Fruit fly (Drosophila melanogaster) whole organism, embryonic: ENCODE data around the gene Cyp311a1.

Source experiments
- CG10147 ChIP-seq: fragments of 200-800 bp; sonication (Bioruptor generic); optimal IDR thresholded peaks from 2 replicates; lab custom pipeline; 2019; ENCODE audit warnings: missing biosample characterization, mild to moderate bottlenecking, missing genetic modification characterization, moderate library complexity
- CG1024 ChIP-seq: fragments of 200-800 bp; sonication (Bioruptor generic); IDR thresholded peaks from 2 replicates; pipeline ENCODE4 v1.3.6; 2022; ENCODE audit warnings: missing biosample characterization, missing genetic modification characterization
- CG10366 ChIP-seq: fragments of 200-800 bp; sonication (Bioruptor generic); IDR thresholded peaks from 2 replicates; pipeline ENCODE4 v1.3.6; 2022; ENCODE audit warnings: missing biosample characterization, missing genetic modification characterization
- CG10565 ChIP-seq: fragments of 200-800 bp; sonication (Bioruptor generic); optimal IDR thresholded peaks from 3 replicates; lab custom pipeline; 2016; ENCODE audit warnings: missing biosample characterization, mild to moderate bottlenecking, missing genetic modification characterization
- CG11093 ChIP-seq: fragments of 200-800 bp; sonication (Bioruptor generic); IDR thresholded peaks from 3 replicates; pipeline ENCODE4 v1.3.6; 2022; ENCODE audit warnings: missing biosample characterization, missing genetic modification characterization
- CG12769 ChIP-seq: fragments of 200-800 bp; sonication (Bioruptor generic); optimal IDR thresholded peaks from 2 replicates; lab custom pipeline; 2019; ENCODE audit warnings: missing biosample characterization, mild to moderate bottlenecking, missing genetic modification characterization, moderate library complexity
- CG13894 ChIP-seq: fragments of 200-800 bp; sonication (Bioruptor generic); optimal IDR thresholded peaks from 3 replicates; lab custom pipeline; 2018; ENCODE audit warnings: missing biosample characterization, mild to moderate bottlenecking, missing genetic modification characterization, moderate library complexity
- CG15514 ChIP-seq: fragments of 200-800 bp; sonication (Bioruptor generic); optimal IDR thresholded peaks from 3 replicates; lab custom pipeline; 2017; ENCODE audit warnings: missing biosample characterization, missing genetic modification characterization, mild to moderate bottlenecking, moderate library complexity, missing genetic modification reagents
- CG16863 ChIP-seq: fragments of 200-800 bp; sonication (Bioruptor generic); optimal IDR thresholded peaks from 3 replicates; lab custom pipeline; 2016; ENCODE audit warnings: missing biosample characterization, missing genetic modification characterization
- CG17328 ChIP-seq: fragments of 200-800 bp; sonication (Bioruptor generic); IDR thresholded peaks from 2 replicates; pipeline ENCODE4 v1.3.6; 2022; ENCODE audit warnings: missing biosample characterization, missing genetic modification characterization
- CG17385 ChIP-seq: fragments of 200-800 bp; sonication (Bioruptor generic); optimal IDR thresholded peaks from 3 replicates; lab custom pipeline; 2018; ENCODE audit warnings: missing biosample characterization, mild to moderate bottlenecking, missing genetic modification characterization
- CG2678 ChIP-seq: fragments of 200-800 bp; sonication (Bioruptor generic); optimal IDR thresholded peaks from 3 replicates; lab custom pipeline; 2019; ENCODE audit warnings: missing biosample characterization, mild to moderate bottlenecking, missing genetic modification characterization, moderate library complexity
- CG3281 ChIP-seq: fragments of 200-800 bp; sonication (Bioruptor generic); optimal IDR thresholded peaks from 3 replicates; lab custom pipeline; 2017; ENCODE audit warnings: missing biosample characterization, mild to moderate bottlenecking, missing genetic modification characterization
- CG34422 ChIP-seq: fragments of 200-800 bp; sonication (Bioruptor generic); IDR thresholded peaks from 3 replicates; pipeline ENCODE4 v1.3.6; 2022; ENCODE audit warnings: missing biosample characterization, missing genetic modification characterization
- CG4730 ChIP-seq: fragments of 200-800 bp; sonication (Bioruptor generic); IDR thresholded peaks from 2 replicates; pipeline ENCODE4 v1.3.6; 2022; ENCODE audit warnings: missing biosample characterization, missing genetic modification characterization
- CG7357 ChIP-seq: fragments of 200-800 bp; sonication (Bioruptor generic); IDR thresholded peaks from 3 replicates; pipeline ENCODE4 v1.3.6; 2022; ENCODE audit warnings: missing biosample characterization, missing genetic modification characterization
- CG8924 ChIP-seq: fragments of 200-800 bp; optimal IDR thresholded peaks from 3 replicates; lab custom pipeline; 2019; ENCODE audit warnings: missing biosample characterization, mild to moderate bottlenecking, missing genetic modification characterization, moderate library complexity
- CoRest ChIP-seq: fragments of 200-800 bp; sonication (Bioruptor generic); optimal IDR thresholded peaks from 3 replicates; lab custom pipeline; 2018; ENCODE audit warnings: missing biosample characterization, mild to moderate bottlenecking, missing genetic modification characterization, moderate library complexity
- Fer3 ChIP-seq: fragments of 200-800 bp; sonication (Bioruptor generic); optimal IDR thresholded peaks from 2 replicates; lab custom pipeline; 2018; ENCODE audit warnings: missing biosample characterization, mild to moderate bottlenecking, missing genetic modification characterization, moderate library complexity
- HLH3B ChIP-seq: fragments of 200-800 bp; sonication (Bioruptor generic); IDR thresholded peaks from 2 replicates; pipeline ENCODE4 v1.3.6; 2022; ENCODE audit warnings: missing biosample characterization, missing genetic modification characterization
- Hand ChIP-seq: fragments of 200-800 bp; sonication (Bioruptor generic); optimal IDR thresholded peaks from 2 replicates; lab custom pipeline; 2017; ENCODE audit warnings: mild to moderate bottlenecking, missing biosample characterization, missing genetic modification reagents, missing genetic modification characterization
- Hey ChIP-seq: fragments of 200-800 bp; sonication (Bioruptor generic); optimal IDR thresholded peaks from 3 replicates; lab custom pipeline; 2018; ENCODE audit warnings: missing biosample characterization, mild to moderate bottlenecking, missing genetic modification characterization
- Med ChIP-seq: fragments of 200-800 bp; sonication (Bioruptor generic); peaks from one replicate; lab custom pipeline; 2016; ENCODE audit warnings: missing biosample characterization, missing genetic modification characterization, mild to moderate bottlenecking, inconsistent platforms, moderate library complexity
- Meics ChIP-seq: fragments of 200-800 bp; sonication (Bioruptor generic); optimal IDR thresholded peaks from 2 replicates; lab custom pipeline; 2017; ENCODE audit warnings: missing biosample characterization, mild to moderate bottlenecking, missing genetic modification characterization
- Nf-YC ChIP-seq: fragments of 200-800 bp; optimal IDR thresholded peaks from 3 replicates; lab custom pipeline; 2019; ENCODE audit warnings: missing biosample characterization, mild to moderate bottlenecking, missing genetic modification characterization, moderate library complexity
- Stat92E ChIP-seq, 3 experiments: fragments of >200 bp in 2 of 3; fragments of 200-800 bp in 1 of 3; sonication (Bioruptor generic) in 1 of 3; optimal IDR thresholded peaks; 2 replicates each; lab custom pipeline; 2017 to 2019; ENCODE audit warnings: missing biosample characterization in 3 of 3, missing genetic modification characterization in 3 of 3, mild to moderate bottlenecking in 1 of 3, moderate library complexity in 1 of 3
- Tbp ChIP-seq: fragments of >200 bp; optimal IDR thresholded peaks from 2 replicates; lab custom pipeline; 2018; ENCODE audit warnings: missing biosample characterization, missing genetic modification characterization
- Xbp1 ChIP-seq: fragments of 200-800 bp; sonication (Bioruptor generic); optimal IDR thresholded peaks from 3 replicates; lab custom pipeline; 2016; ENCODE audit warnings: missing biosample characterization, mild to moderate bottlenecking, missing genetic modification characterization
- cg ChIP-seq: fragments of 200-800 bp; sonication (Bioruptor generic); optimal IDR thresholded peaks from 3 replicates; lab custom pipeline; 2019; ENCODE audit warnings: missing biosample characterization, mild to moderate bottlenecking, missing genetic modification characterization, moderate library complexity
- cwo ChIP-seq: fragments of 200-800 bp; sonication (Bioruptor generic); optimal IDR thresholded peaks from 3 replicates; lab custom pipeline; 2017; ENCODE audit warnings: missing biosample characterization, missing genetic modification characterization, mild to moderate bottlenecking, moderate library complexity, missing genetic modification reagents
- ems ChIP-seq: fragments of 200-800 bp; sonication (Bioruptor generic); optimal IDR thresholded peaks from 3 replicates; lab custom pipeline; 2016; ENCODE audit warnings: missing biosample characterization, missing genetic modification characterization
- jigr1 ChIP-seq: fragments of 200-800 bp; sonication (Bioruptor generic); IDR thresholded peaks from 3 replicates; pipeline ENCODE4 v1.3.6; 2022; ENCODE audit warnings: missing biosample characterization, missing genetic modification characterization
- jumu ChIP-seq: fragments of 200-800 bp; sonication (Bioruptor generic); optimal IDR thresholded peaks from 3 replicates; lab custom pipeline; 2016; ENCODE audit warnings: missing biosample characterization, missing genetic modification characterization
- org-1 ChIP-seq: fragments of 200-800 bp; sonication (Bioruptor generic); optimal IDR thresholded peaks from 2 replicates; lab custom pipeline; 2017; ENCODE audit warnings: missing biosample characterization, missing genetic modification characterization
- phol ChIP-seq: fragments of 200-800 bp; sonication (Bioruptor generic); optimal IDR thresholded peaks from 3 replicates; lab custom pipeline; 2018; ENCODE audit warnings: missing biosample characterization, mild to moderate bottlenecking, missing genetic modification characterization, moderate library complexity
- ro ChIP-seq: fragments of 200-800 bp; sonication (Bioruptor generic); IDR thresholded peaks from 2 replicates; pipeline ENCODE4 v1.3.6; 2022; ENCODE audit warnings: missing biosample characterization, missing genetic modification characterization
- row ChIP-seq: fragments of 200-800 bp; sonication (Bioruptor generic); IDR thresholded peaks from 3 replicates; pipeline ENCODE4 v1.3.6; 2022; ENCODE audit warnings: missing biosample characterization, missing genetic modification characterization
- scrt ChIP-seq: fragments of 200-800 bp; sonication (Bioruptor generic); optimal IDR thresholded peaks from 2 replicates; lab custom pipeline; 2018; ENCODE audit warnings: missing biosample characterization, mild to moderate bottlenecking, missing genetic modification characterization, moderate library complexity
- slbo ChIP-seq: fragments of 200-800 bp; sonication (Bioruptor generic); IDR thresholded peaks from 2 replicates; pipeline ENCODE4 v1.3.6; 2022; ENCODE audit warnings: missing biosample characterization, missing genetic modification characterization
- vfl ChIP-seq: fragments of 200-800 bp; sonication (Bioruptor generic); optimal IDR thresholded peaks from 2 replicates; lab custom pipeline; 2016; ENCODE audit warnings: missing biosample characterization, missing genetic modification characterization

Cyp311a1 gene

DNA sequence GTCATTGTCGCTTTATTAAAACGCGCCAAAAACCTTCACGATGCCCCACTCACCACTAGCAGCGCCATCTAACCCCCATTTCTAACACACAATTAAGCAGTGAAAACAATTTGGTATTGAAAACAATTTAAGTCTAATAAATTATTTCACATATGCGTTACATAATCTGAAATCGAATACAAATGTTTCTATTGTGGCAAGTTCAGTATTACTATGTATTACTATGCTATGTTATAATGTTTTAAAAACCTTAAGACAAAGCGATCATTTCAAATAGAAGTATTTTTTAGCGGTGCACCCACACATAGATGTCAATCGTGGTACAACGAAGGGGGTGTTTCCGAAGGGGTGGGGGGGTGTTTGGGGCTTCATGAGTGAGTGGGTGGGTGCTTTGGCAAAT, 42.4 kb upstream of the Cyp311a1 start (continued):
- TF ChIP-seq scrt (GFP tag; lab: Kevin White, UChicago) (peak; percentile 50), Meics (peak; percentile 29), phol (tag; lab: Kevin White, UChicago) (no peak), slbo (peak; percentile 36), CG17385 (GFP tag; lab: Kevin White, UChicago) (peak; percentile 24), row (GFP tag; lab: Robert Waterston, UW) (peak; percentile 59), vfl (GFP tag; lab: Kevin White, UChicago) (no peak), CG1024 (GFP tag; lab: Robert Waterston, UW) (no peak), cwo (GFP tag; lab: Kevin White, UChicago) (peak; percentile 42), CG8924 (tag; lab: Kevin White, UChicago) (peak; percentile 51), CG15514 (GFP tag; lab: Kevin White, UChicago) (no peak), Hand (peak; percentile 44), CG12769 (tag; lab: Kevin White, UChicago) (peak; percentile 64), CoRest (tag; lab: Kevin White, UChicago) (peak; percentile 29), CG10366 (GFP tag; lab: Robert Waterston, UW) (peak; percentile 24; the same call in 1 of the 2 replicates), CG13894 (peak; percentile 2), Med (GFP tag; lab: Kevin White, UChicago) (peak; percentile 81), CG3281 (GFP tag; lab: Kevin White, UChicago) (peak; percentile 24), Xbp1 (GFP tag; lab: Kevin White, UChicago) (peak; percentile 3), CG34422 (0 out of 3 replicates have a peak, but pooled peaks have one; percentile 18), CG10147 (GFP tag; lab: Kevin White, UChicago) (peak; percentile 16), CG2678 (tag; lab: Kevin White, UChicago) (peak; percentile 75), org-1 (GFP tag; lab: Kevin White, UChicago) (peak; percentile 2), Nf-YC (tag; lab: Kevin White, UChicago) (no peak), Hey (no peak), CG11093 (0 out of 3 replicates have a peak, but pooled peaks have one; percentile 13), CG4730 (GFP tag; lab: Robert Waterston, UW) (no peak)

DNA sequence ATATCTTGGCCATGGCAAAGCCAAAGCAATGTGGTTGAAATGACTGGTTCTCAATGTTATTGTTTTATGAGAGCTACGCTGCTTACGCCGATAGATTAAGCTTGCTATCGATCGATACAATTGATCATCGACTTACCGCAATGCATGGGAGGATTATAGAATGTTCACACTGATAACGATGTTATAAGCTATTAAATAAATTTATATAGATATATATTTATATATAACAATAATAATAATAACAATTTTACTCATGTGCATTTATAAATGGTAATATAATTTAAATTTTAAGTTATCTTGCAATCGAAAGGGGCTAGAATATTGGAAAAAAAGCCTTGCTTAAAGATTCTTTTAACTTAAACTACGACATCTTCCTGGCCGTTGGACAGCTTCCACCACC, 41.5 kb upstream of the Cyp311a1 start, which contains the start of gene moon:
Gene moon (minus strand): TSS at position 101 of the 400 bp plus-strand sequence.
- TF ChIP-seq Fer3 (no peak), HLH3B (no peak), jigr1 (no peak), CG17328 (GFP tag; lab: Robert Waterston, UW) (no peak), CG16863 (GFP tag; lab: Kevin White, UChicago) (no peak), Stat92E (GFP tag; optimal IDR thresholded peaks at IDR 0.05; lab: Kevin White, UChicago) (no peak), cg (GFP tag; lab: Kevin White, UChicago) (no peak), Tbp (GFP tag; lab: Kevin White, UChicago) (no peak), CG7357 (GFP tag; lab: Robert Waterston, UW) (no peak), jumu (GFP tag; lab: Kevin White, UChicago) (no peak), ems (GFP tag; lab: Kevin White, UChicago) (no peak), CG10565 (GFP tag; lab: Kevin White, UChicago) (no peak), ro (GFP tag; lab: Robert Waterston, UW) (no peak)
